Worm (Caenorhabditis elegans): ENCODE results near the gene F07C6.6.

DNA sequence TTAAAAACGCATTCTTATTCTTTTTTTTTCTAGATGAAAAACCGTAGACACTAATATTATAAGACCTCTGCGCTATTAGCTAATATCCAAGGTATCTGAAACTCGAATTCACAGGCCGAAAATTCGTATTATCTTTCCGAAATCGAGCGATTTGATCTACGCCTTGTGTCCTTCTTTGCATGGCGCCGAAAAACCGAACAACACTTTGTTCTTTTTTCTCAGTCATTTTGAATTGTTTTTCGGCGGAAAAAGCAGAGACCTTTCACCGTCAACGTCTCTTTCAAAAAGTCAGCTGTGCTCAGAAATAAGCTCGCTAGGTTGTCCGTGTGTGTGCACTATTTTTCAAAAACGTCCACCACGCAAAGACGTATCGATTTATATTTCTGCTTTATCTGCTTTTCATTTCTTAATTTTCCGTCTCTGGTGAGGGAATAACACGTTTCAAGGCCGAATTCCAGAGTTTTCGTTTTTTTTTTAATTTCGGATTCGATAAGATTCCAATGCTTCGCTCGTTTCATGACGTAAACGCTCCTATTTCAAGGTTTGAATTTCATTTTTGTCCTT, 38.3 kb downstream of the F07C6.6 start:
- TF ChIP-seq pes-1 (GFP tag; IDR thresholded peaks at IDR 0.05) (no peak), hmbx-1 (tag; optimal IDR thresholded peaks at IDR 0.05) (no peak), ama-1 (optimal IDR thresholded peaks at IDR 0.05) (no peak), ceh-36 (tag; optimal IDR thresholded peaks at IDR 0.05) (no peak)
